Worm (Caenorhabditis elegans) whole organism, mixed stage, embryonic: ENCODE results near the gene B0303.16.

Experiments
- elt-3 ChIP-seq: fragments of 150-350 bp; optimal IDR thresholded peaks from 2 replicates; lab custom pipeline; 2014; ENCODE audit warnings: missing biosample characterization, missing genetic modification characterization
- lin-32 ChIP-seq: fragments of 200-800 bp; sonication (Bioruptor generic); optimal IDR thresholded peaks from 2 replicates; lab custom pipeline; 2018; ENCODE audit warnings: mild to moderate bottlenecking, missing genetic modification characterization, missing compliant biosample characterization
- mab-5 ChIP-seq: fragments of 150-350 bp; optimal IDR thresholded peaks from 2 replicates; lab custom pipeline; 2014; ENCODE audit warnings: missing biosample characterization, missing genetic modification characterization
- nhr-28 ChIP-seq: fragments of 150-350 bp; optimal IDR thresholded peaks from 2 replicates; lab custom pipeline; 2014; ENCODE audit warnings: missing biosample characterization, missing genetic modification characterization
- nhr-76 ChIP-seq: sonication (generic microtip); optimal IDR thresholded peaks from 2 replicates; lab custom pipeline; 2017; ENCODE audit warnings: missing biosample characterization, missing genetic modification characterization
- unc-39 ChIP-seq: fragments of 150-350 bp; optimal IDR thresholded peaks from 2 replicates; lab custom pipeline; 2014; ENCODE audit warnings: missing biosample characterization, missing genetic modification characterization
- ztf-11 ChIP-seq: fragments of 150-350 bp; optimal IDR thresholded peaks from 2 replicates; lab custom pipeline; 2014; ENCODE audit warnings: missing biosample characterization, missing genetic modification characterization

DNA sequence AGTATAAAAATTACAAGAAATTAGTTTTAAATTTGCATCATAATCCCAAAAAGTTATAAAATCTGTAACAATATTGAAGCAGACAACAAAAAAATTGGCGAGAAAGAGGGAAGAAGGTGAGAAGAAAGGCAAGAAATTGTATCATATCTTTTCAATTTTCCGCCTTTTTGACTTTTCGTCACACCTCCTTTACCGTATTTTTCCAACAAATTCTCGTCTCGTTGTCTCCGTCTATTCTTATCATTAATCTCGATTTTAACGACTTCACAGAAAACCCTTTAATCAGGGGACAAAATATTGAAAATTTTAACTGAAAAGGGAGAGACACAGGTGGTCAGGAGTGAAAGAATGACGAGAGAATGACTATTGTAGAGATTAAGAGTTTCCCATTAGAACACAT lies 8.1 kb downstream of the B0303.16 start:
- TF ChIP-seq unc-39 (no peak), lin-32 (no peak), nhr-76 (no peak), ztf-11 (no peak), nhr-28 (no peak), mab-5 (no peak), elt-3 (tag; lab: Kevin White, UChicago) (no peak)
